Worm (Caenorhabditis elegans) whole organism, early embryonic: ENCODE data around the gene M02D8.2.

Experiments used
- aly-1 ChIP-seq: sonication (generic microtip); optimal IDR thresholded peaks from 2 replicates; lab custom pipeline; 2016; ENCODE audit warnings: missing genetic modification characterization, missing compliant biosample characterization
- ama-1 ChIP-seq: fragments of 150-350 bp; optimal IDR thresholded peaks from 2 replicates; lab custom pipeline; 2014
- ceh-36 ChIP-seq: sonication (generic microtip); optimal IDR thresholded peaks from 2 replicates; lab custom pipeline; 2016; ENCODE audit warnings: missing genetic modification characterization, inconsistent platforms, missing compliant biosample characterization
- ets-7 ChIP-seq: sonication (generic microtip); optimal IDR thresholded peaks from 2 replicates; lab custom pipeline; 2016; ENCODE audit warnings: missing genotype, missing genetic modification characterization, missing compliant biosample characterization
- scrt-1 ChIP-seq: fragments of 200-800 bp; sonication (Bioruptor generic); IDR thresholded peaks from 2 replicates; pipeline ENCODE4 v1.3.6; 2022; ENCODE audit warnings: missing genetic modification characterization, missing compliant biosample characterization
- tbx-37 ChIP-seq: fragments of 200-800 bp; sonication (Bioruptor generic); conservative IDR thresholded peaks from 2 replicates; pipeline ENCODE4 v1.3.6; 2022; ENCODE audit warnings: missing genetic modification reagents, missing genetic modification characterization, missing compliant biosample characterization

DNA sequence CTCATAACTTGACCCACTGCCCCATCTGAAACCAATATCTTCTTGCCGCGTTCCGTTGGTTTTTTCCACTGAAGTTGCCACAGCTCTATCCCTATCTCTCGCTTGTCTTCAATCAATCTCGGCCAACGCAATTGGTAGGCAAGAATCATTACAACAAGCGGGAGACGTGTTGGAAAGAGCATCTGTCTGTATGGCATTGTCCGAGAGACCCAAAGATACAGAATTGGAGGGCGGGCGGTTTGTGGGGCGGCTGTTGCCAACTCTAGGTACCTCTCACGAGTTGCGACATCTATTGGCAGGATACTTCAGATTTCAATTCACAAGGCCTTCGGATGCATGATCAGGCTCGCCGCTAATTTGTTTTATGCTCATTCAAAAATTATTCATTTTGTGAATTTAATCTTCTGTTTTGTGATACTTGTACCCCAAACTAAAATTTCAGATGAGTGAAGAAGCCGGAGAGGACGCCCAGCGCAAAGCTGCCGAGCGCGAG lies 49.6 kb downstream of the M02D8.2 start, which contains the start of gene unc-27:
- TF ChIP-seq ceh-36 (tag; lab: Kevin White, UChicago) (no peak), ama-1 (lab: Kevin White, UChicago) (no peak), ets-7 (tag; lab: Kevin White, UChicago) (no peak), aly-1 (tag; lab: Kevin White, UChicago) (no peak), tbx-37 (GFP tag; lab: Robert Waterston, UW) (no peak), scrt-1 (GFP tag; lab: Robert Waterston, UW) (no peak)
